Fruit fly (Drosophila melanogaster): Measurements from ENCODE around the gene Dic2.

The Dic2 gene

dm6 chr3R:20534575-20534974 is 33.3 kb upstream of the Dic2 start, which contains the start of the genes MtnE and MtnD:
TSS of gene MtnE (minus strand) at chr3R:20534704.
TSS of gene MtnD (plus strand) at chr3R:20534962.
- TF ChIP-seq CG3919 (GFP tag; optimal IDR thresholded peaks at IDR 0.05) (peak; percentile 16), vri (GFP tag; optimal IDR thresholded peaks at IDR 0.05) (peak; percentile 29), svp (GFP tag) (peak; percentile 88), Eip78C (GFP tag) (peak; percentile 69), net (GFP tag; optimal IDR thresholded peaks at IDR 0.05) (no peak)

- TF ChIP-seq CG6792 (GFP tag; optimal IDR thresholded peaks at IDR 0.05) = no peak
- no peak for TF ChIP-seq fkh (GFP tag; optimal IDR thresholded peaks at IDR 0.05)
- no peak for TF ChIP-seq spab (GFP tag; optimal IDR thresholded peaks at IDR 0.05)
- TF ChIP-seq CG8319 (GFP tag; optimal IDR thresholded peaks at IDR 0.05) = no peak
- TF ChIP-seq CG6276 (GFP tag; optimal IDR thresholded peaks at IDR 0.05) = no peak
- TF ChIP-seq Gug (GFP tag; IDR thresholded peaks at IDR 0.05) = no peak
- TF ChIP-seq Sox14 (GFP tag; optimal IDR thresholded peaks at IDR 0.05) = no peak
- no peak for TF ChIP-seq fd85E (GFP tag; optimal IDR thresholded peaks at IDR 0.05)
- no peak for TF ChIP-seq CG31627 (GFP tag; optimal IDR thresholded peaks at IDR 0.05)
- no peak for TF ChIP-seq Blimp-1 (GFP tag; optimal IDR thresholded peaks at IDR 0.05)
- no peak for TF ChIP-seq Lpt (GFP tag; optimal IDR thresholded peaks at IDR 0.05)
- no peak for TF ChIP-seq ss (GFP tag; optimal IDR thresholded peaks at IDR 0.05)
- no peak for TF ChIP-seq topi (GFP tag; optimal IDR thresholded peaks at IDR 0.05)
- no peak for TF ChIP-seq fd59A (GFP tag; optimal IDR thresholded peaks at IDR 0.05)
- TF ChIP-seq CG11902 (GFP tag; optimal IDR thresholded peaks at IDR 0.05) = no peak
- no peak for TF ChIP-seq Met (GFP tag; optimal IDR thresholded peaks at IDR 0.05)
Measured at dm6 chr3R:20512368-20512767, 11.1 kb upstream of the Dic2 start, which contains the start of gene MFS9. TSS of gene MFS9 (minus strand) at chr3R:20512468.

dm6 chr3R:20509377-20509776 is 8.2 kb upstream of the Dic2 start:
- peak; percentile 74 for TF ChIP-seq dsx (GFP tag; optimal IDR thresholded peaks at IDR 0.05; ENCODE audit: poor library complexity, severe bottlenecking)
- peak; percentile 31 for TF ChIP-seq Eip78C (GFP tag)
- peak; percentile 16 for TF ChIP-seq Blimp-1 (GFP tag; optimal IDR thresholded peaks at IDR 0.05)
- TF ChIP-seq CG9139 (GFP tag; optimal IDR thresholded peaks at IDR 0.05) = no peak

dm6 chr3R:20504488-20504887 is 3.3 kb upstream of the Dic2 start, which contains the start of gene Or92a:
TSS of gene Or92a (plus strand) at chr3R:20504788.
- no peak for TF ChIP-seq fd85E (GFP tag; optimal IDR thresholded peaks at IDR 0.05)
- TF ChIP-seq dac (GFP tag; optimal IDR thresholded peaks at IDR 0.05) = no peak
- TF ChIP-seq CG6163 (GFP tag; IDR thresholded peaks at IDR 0.05) = no peak
- no peak for TF ChIP-seq Eip93F (GFP tag; optimal IDR thresholded peaks at IDR 0.05)
- TF ChIP-seq dsx (GFP tag; optimal IDR thresholded peaks at IDR 0.05; ENCODE audit: poor library complexity, severe bottlenecking) = no peak
- no peak for TF ChIP-seq CG8319 (GFP tag; optimal IDR thresholded peaks at IDR 0.05)
- TF ChIP-seq CG6792 (GFP tag; optimal IDR thresholded peaks at IDR 0.05) = no peak
- TF ChIP-seq Smox (GFP tag; optimal IDR thresholded peaks at IDR 0.05) = no peak
- TF ChIP-seq Gug (GFP tag; IDR thresholded peaks at IDR 0.05) = no peak

dm6 chr3R:20503646-20504045 is 2.4 kb upstream of the Dic2 start, which contains the start of gene MtnB:
TSS of gene MtnB (minus strand) at chr3R:20503746.
- TF ChIP-seq CG11294 (GFP tag; IDR thresholded peaks at IDR 0.05) (no peak), CG6808 (GFP tag; optimal IDR thresholded peaks at IDR 0.05) (no peak), CG6792 (GFP tag; optimal IDR thresholded peaks at IDR 0.05) (no peak), CG11902 (GFP tag; optimal IDR thresholded peaks at IDR 0.05) (no peak), CG15336 (GFP tag; IDR thresholded peaks at IDR 0.05) (no peak), Eip78C (GFP tag) (no peak), CG6163 (GFP tag; IDR thresholded peaks at IDR 0.05) (no peak), dsx (GFP tag; optimal IDR thresholded peaks at IDR 0.05; ENCODE audit: poor library complexity, severe bottlenecking) (no peak), CG9139 (GFP tag; optimal IDR thresholded peaks at IDR 0.05) (no peak), CG8632 (GFP tag; optimal IDR thresholded peaks at IDR 0.05) (no peak), OdsH (GFP tag; optimal IDR thresholded peaks at IDR 0.05) (no peak)

All from whole organism, prepupa.